Worm (Caenorhabditis elegans): ENCODE measurements around the gene F46H5.4.

F46H5.4 gene

ce11 chrX:7220209-7220608 is 34.2 kb downstream of the F46H5.4 start:
- no peak for TF ChIP-seq tbx-2 (tag; optimal IDR thresholded peaks at IDR 0.05)
- TF ChIP-seq ztf-11 (tag; optimal IDR thresholded peaks at IDR 0.05), result no peak
- no peak for TF ChIP-seq nfya-1 (tag; optimal IDR thresholded peaks at IDR 0.05; ENCODE audit: insufficient read depth)
- TF ChIP-seq nhr-25 (tag; optimal IDR thresholded peaks at IDR 0.05), result no peak
- TF ChIP-seq ZK546.5 (tag; optimal IDR thresholded peaks at IDR 0.05), result no peak
- TF ChIP-seq mml-1 (tag; optimal IDR thresholded peaks at IDR 0.05), result no peak
- TF ChIP-seq ceh-9 (tag; optimal IDR thresholded peaks at IDR 0.05), result no peak
- no peak for TF ChIP-seq lsy-12 (tag; optimal IDR thresholded peaks at IDR 0.05)
- no peak for TF ChIP-seq nhr-12 (tag; optimal IDR thresholded peaks at IDR 0.05)
- TF ChIP-seq nhr-76 (tag; optimal IDR thresholded peaks at IDR 0.05), result no peak

ce11 chrX:7217704-7218479 is 36.5 kb downstream of the F46H5.4 start, which contains the start of gene syd-9:
syd-9 (plus strand) TSS chrX:7218097.
- TF ChIP-seq sea-2 (GFP tag; optimal IDR thresholded peaks at IDR 0.05), result no peak
- no peak for TF ChIP-seq mdl-1 (tag; optimal IDR thresholded peaks at IDR 0.05)
- peak; percentile 31 for TF ChIP-seq lin-39 (tag; optimal IDR thresholded peaks at IDR 0.05)
- no peak for TF ChIP-seq aly-2 (tag; optimal IDR thresholded peaks at IDR 0.05)
- TF ChIP-seq hmg-11 (tag; optimal IDR thresholded peaks at IDR 0.05), result peak; percentile 12
- no peak for TF ChIP-seq egl-27 (tag; optimal IDR thresholded peaks at IDR 0.05)
- TF ChIP-seq R02D3.7 (tag; optimal IDR thresholded peaks at IDR 0.05), result no peak
- peak; percentile 9 for TF ChIP-seq nfya-1 (tag; optimal IDR thresholded peaks at IDR 0.05; ENCODE audit: insufficient read depth)

- TF ChIP-seq nfya-1 (tag; optimal IDR thresholded peaks at IDR 0.05; ENCODE audit: insufficient read depth), result no peak
- TF ChIP-seq skn-1 (tag; optimal IDR thresholded peaks at IDR 0.05), result no peak
- TF ChIP-seq egl-27 (tag; optimal IDR thresholded peaks at IDR 0.05), result no peak
- TF ChIP-seq ceh-82 (tag; optimal IDR thresholded peaks at IDR 0.05), result no peak
- no peak for TF ChIP-seq nhr-76 (tag; optimal IDR thresholded peaks at IDR 0.05)
- no peak for TF ChIP-seq jun-1 (tag; optimal IDR thresholded peaks at IDR 0.05)
- TF ChIP-seq nhr-28 (tag; optimal IDR thresholded peaks at IDR 0.05), result no peak
- no peak for TF ChIP-seq elt-3 (tag; optimal IDR thresholded peaks at IDR 0.05)
- TF ChIP-seq snpc-4 (tag; optimal IDR thresholded peaks at IDR 0.05), result no peak
- TF ChIP-seq unc-39 (tag; optimal IDR thresholded peaks at IDR 0.05), result no peak
- TF ChIP-seq nhr-237 (tag; optimal IDR thresholded peaks at IDR 0.05), result no peak
- no peak for TF ChIP-seq ztf-11 (tag; optimal IDR thresholded peaks at IDR 0.05)
- TF ChIP-seq tbx-2 (tag; optimal IDR thresholded peaks at IDR 0.05), result no peak
Observed at ce11 chrX:7211405-7211804, 43.0 kb downstream of the F46H5.4 start, which contains the start of gene spp-22. spp-22 (plus strand) TSS chrX:7211705.

ce11 chrX:7210467-7211107 is 43.8 kb downstream of the F46H5.4 start:
- TF ChIP-seq egl-5 (tag; optimal IDR thresholded peaks at IDR 0.05) (peak; percentile 53), pqm-1 (tag; optimal IDR thresholded peaks at IDR 0.05) (no peak), nfya-1 (tag; optimal IDR thresholded peaks at IDR 0.05; ENCODE audit: insufficient read depth) (peak; percentile 71), elt-1 (tag; optimal IDR thresholded peaks at IDR 0.05) (no peak)

ce11 chrX:7209151-7209550 is 45.3 kb downstream of the F46H5.4 start:
- no peak for TF ChIP-seq ztf-4 (tag; optimal IDR thresholded peaks at IDR 0.05)
- no peak for TF ChIP-seq mml-1 (tag; optimal IDR thresholded peaks at IDR 0.05)
- TF ChIP-seq lin-39 (tag; optimal IDR thresholded peaks at IDR 0.05), result no peak
- no peak for TF ChIP-seq nhr-77 (tag; optimal IDR thresholded peaks at IDR 0.05)
- TF ChIP-seq unc-62 (GFP tag; optimal IDR thresholded peaks at IDR 0.05), result no peak
- no peak for TF ChIP-seq mdl-1 (tag; optimal IDR thresholded peaks at IDR 0.05)
- no peak for TF ChIP-seq egl-27 (tag; optimal IDR thresholded peaks at IDR 0.05)
- no peak for TF ChIP-seq eor-1 (tag; optimal IDR thresholded peaks at IDR 0.05)
- no peak for TF ChIP-seq elt-2 (tag; optimal IDR thresholded peaks at IDR 0.05)
- TF ChIP-seq nfya-1 (tag; optimal IDR thresholded peaks at IDR 0.05; ENCODE audit: insufficient read depth), result no peak
- no peak for TF ChIP-seq egl-5 (tag; optimal IDR thresholded peaks at IDR 0.05)
- no peak for TF ChIP-seq unc-39 (tag; optimal IDR thresholded peaks at IDR 0.05)
- TF ChIP-seq tbx-2 (tag; optimal IDR thresholded peaks at IDR 0.05), result no peak
- no peak for TF ChIP-seq nhr-43 (tag; optimal IDR thresholded peaks at IDR 0.05; ENCODE audit: poor library complexity, severe bottlenecking)
- no peak for TF ChIP-seq ama-1 (optimal IDR thresholded peaks at IDR 0.05)
- no peak for TF ChIP-seq lsy-12 (tag; optimal IDR thresholded peaks at IDR 0.05)
